Worm (Caenorhabditis elegans) whole organism, early embryonic: Measurements from ENCODE around the gene dod-24.

Experiments
- B0310.2 ChIP-seq: sonication (generic microtip); optimal IDR thresholded peaks from 2 replicates; lab custom pipeline; 2016; ENCODE audit warnings: mild to moderate bottlenecking, missing genetic modification characterization, missing compliant biosample characterization
- F13C5.2 ChIP-seq: sonication (generic microtip); optimal IDR thresholded peaks from 2 replicates; lab custom pipeline; 2017; ENCODE audit warnings: mild to moderate bottlenecking, missing genetic modification characterization, inconsistent platforms, missing compliant biosample characterization
- aly-1 ChIP-seq: sonication (generic microtip); optimal IDR thresholded peaks from 2 replicates; lab custom pipeline; 2016; ENCODE audit warnings: missing genetic modification characterization, missing compliant biosample characterization
- ama-1 ChIP-seq: fragments of 150-350 bp; optimal IDR thresholded peaks from 2 replicates; lab custom pipeline; 2014
- ceh-13 ChIP-seq: fragments of 200-800 bp; sonication (Bioruptor generic); optimal IDR thresholded peaks from 2 replicates; lab custom pipeline; 2018; ENCODE audit warnings: mild to moderate bottlenecking, missing genetic modification characterization, missing compliant biosample characterization
- ceh-36 ChIP-seq: sonication (generic microtip); optimal IDR thresholded peaks from 2 replicates; lab custom pipeline; 2016; ENCODE audit warnings: missing genetic modification characterization, inconsistent platforms, missing compliant biosample characterization
- flt-1 ChIP-seq: fragments of 200-800 bp; sonication (Bioruptor generic); IDR thresholded peaks from 2 replicates; pipeline ENCODE4 v1.3.6; 2022; ENCODE audit warnings: missing genetic modification characterization, missing compliant biosample characterization
- hmg-4 ChIP-seq: fragments of 200-800 bp; sonication (Bioruptor generic); optimal IDR thresholded peaks from 2 replicates; lab custom pipeline; 2018; ENCODE audit warnings: mild to moderate bottlenecking, missing genetic modification characterization, missing compliant biosample characterization
- hnd-1 ChIP-seq: sonication (generic microtip); optimal IDR thresholded peaks from 2 replicates; lab custom pipeline; 2016; ENCODE audit warnings: missing genetic modification characterization, missing compliant biosample characterization
- scrt-1 ChIP-seq: fragments of 200-800 bp; sonication (Bioruptor generic); IDR thresholded peaks from 2 replicates; pipeline ENCODE4 v1.3.6; 2022; ENCODE audit warnings: missing genetic modification characterization, missing compliant biosample characterization
- sea-1 ChIP-seq: fragments of 200-800 bp; sonication (Bioruptor generic); conservative IDR thresholded peaks from 2 replicates; pipeline ENCODE4 v1.3.6; 2022; ENCODE audit warnings: missing genetic modification characterization, missing compliant biosample characterization
- tbx-11 ChIP-seq: fragments of 200-800 bp; sonication (Bioruptor generic); IDR thresholded peaks from 2 replicates; pipeline ENCODE4 v1.3.6; 2022; ENCODE audit warnings: missing genetic modification characterization, missing compliant biosample characterization
- tbx-37 ChIP-seq: fragments of 200-800 bp; sonication (Bioruptor generic); conservative IDR thresholded peaks from 2 replicates; pipeline ENCODE4 v1.3.6; 2022; ENCODE audit warnings: missing genetic modification reagents, missing genetic modification characterization, missing compliant biosample characterization

ce11 chrIV:12969141-12969540 is 28.0 kb upstream of the dod-24 start, which contains the start of gene F55G11.2:
- no peak for TF ChIP-seq ama-1 (lab: Kevin White, UChicago)
- TF ChIP-seq hmg-4 (GFP tag; lab: Kevin White, UChicago), result no peak
- no peak for TF ChIP-seq aly-1
- TF ChIP-seq F13C5.2, result no peak
- no peak for TF ChIP-seq sea-1 (GFP tag; lab: Robert Waterston, UW)
- no peak for TF ChIP-seq tbx-11 (GFP tag; lab: Robert Waterston, UW)
- no peak for TF ChIP-seq scrt-1
- TF ChIP-seq tbx-37 (GFP tag; lab: Robert Waterston, UW), result no peak
- TF ChIP-seq B0310.2 (tag; lab: Kevin White, UChicago), result no peak
- TF ChIP-seq hnd-1 (tag; lab: Kevin White, UChicago), result no peak
- TF ChIP-seq ceh-13 (GFP tag; lab: Kevin White, UChicago), result no peak
- no peak for TF ChIP-seq ceh-36 (tag; lab: Kevin White, UChicago)
- no peak for TF ChIP-seq flt-1 (GFP tag; lab: Robert Waterston, UW)
